Fruit fly (Drosophila melanogaster) whole organism, wandering third instar larva: Measurements from ENCODE around the gene TwdlZ.

Source experiments
- CG32264 ChIP-seq: fragments of 200-800 bp; sonication (Bioruptor generic); optimal IDR thresholded peaks from 2 replicates; lab custom pipeline; 2016; ENCODE audit warnings: missing biosample characterization, missing genetic modification characterization
- CG9705 ChIP-seq: fragments of 200-800 bp; sonication (Bioruptor generic); optimal IDR thresholded peaks from 2 replicates; lab custom pipeline; 2018; ENCODE audit warnings: missing biosample characterization, mild to moderate bottlenecking, missing genetic modification characterization
- CrebA ChIP-seq: fragments of 200-800 bp; sonication (Bioruptor generic); optimal IDR thresholded peaks from 2 replicates; lab custom pipeline; 2016; ENCODE audit warnings: missing biosample characterization, mild to moderate bottlenecking, missing genetic modification characterization, borderline replicate concordance
- Dfd ChIP-seq: fragments of >200 bp; optimal IDR thresholded peaks from 2 replicates; lab custom pipeline; 2017; ENCODE audit warnings: missing biosample characterization, missing genetic modification characterization
- Dif ChIP-seq: fragments of 200-275, 200-300 bp; sonication (Bioruptor generic); optimal IDR thresholded peaks from 2 replicates; lab custom pipeline; 2018; ENCODE audit warnings: missing biosample characterization, missing genetic modification characterization; ENCODE audit not compliant: partially characterized antibody
- Hnf4 ChIP-seq: fragments of 200-800 bp; sonication (Bioruptor generic); optimal IDR thresholded peaks from 2 replicates; lab custom pipeline; 2016; ENCODE audit warnings: missing biosample characterization, mild to moderate bottlenecking, missing genetic modification characterization
- Hr78 ChIP-seq: fragments of >200 bp; optimal IDR thresholded peaks from 2 replicates; lab custom pipeline; 2017; ENCODE audit warnings: missing biosample characterization, missing genetic modification characterization
- Hr83 ChIP-seq: fragments of 200-300 bp; sonication (Bioruptor generic); optimal IDR thresholded peaks from 2 replicates; lab custom pipeline; 2016; ENCODE audit warnings: missing biosample characterization, mild to moderate bottlenecking, missing genetic modification characterization, moderate library complexity; ENCODE audit not compliant: poor library complexity, severe bottlenecking
- Jra ChIP-seq: sonication (Bioruptor generic); optimal IDR thresholded peaks from 2 replicates; lab custom pipeline; 2016; ENCODE audit warnings: missing biosample characterization, missing genetic modification characterization
- Mio ChIP-seq: sonication (Bioruptor generic); optimal IDR thresholded peaks from 2 replicates; lab custom pipeline; 2016; ENCODE audit warnings: missing biosample characterization, missing genetic modification characterization
- Myc ChIP-seq: fragments of >200 bp; optimal IDR thresholded peaks from 2 replicates; lab custom pipeline; 2017
- N ChIP-seq: fragments of >200 bp; optimal IDR thresholded peaks from 2 replicates; lab custom pipeline; 2018; ENCODE audit warnings: missing biosample characterization, missing external identifiers, missing genetic modification characterization
- OdsH ChIP-seq: fragments of 200-800 bp; sonication (Bioruptor generic); optimal IDR thresholded peaks from 2 replicates; lab custom pipeline; 2016; ENCODE audit warnings: missing biosample characterization, mild to moderate bottlenecking, missing genetic modification characterization
- Rel ChIP-seq, 2 experiments: fragments of 200-800 bp; sonication (Bioruptor generic) in 1 of 2; optimal IDR thresholded peaks; 2 replicates in 1 of 2; 3 replicates in 1 of 2; lab custom pipeline; 2016 to 2019; ENCODE audit warnings: mild to moderate bottlenecking in 2 of 2, missing biosample characterization in 2 of 2, missing genetic modification characterization in 2 of 2, moderate library complexity in 1 of 2
- Sp1 ChIP-seq: fragments of 200-800 bp; sonication (Bioruptor generic); optimal IDR thresholded peaks from 3 replicates; lab custom pipeline; 2019; ENCODE audit warnings: missing biosample characterization, mild to moderate bottlenecking, missing genetic modification characterization, moderate library complexity
- Vsx2 ChIP-seq: fragments of 200-300, 225-300 bp; sonication (Bioruptor generic); optimal IDR thresholded peaks from 2 replicates; lab custom pipeline; 2018; ENCODE audit warnings: missing biosample characterization, missing genetic modification characterization; ENCODE audit not compliant: partially characterized antibody
- br ChIP-seq: fragments of 200-800 bp; sonication (Bioruptor generic); optimal IDR thresholded peaks from 2 replicates; lab custom pipeline; 2016; ENCODE audit warnings: missing biosample characterization, missing genetic modification characterization
- brk ChIP-seq: fragments of 200-800 bp; sonication (Bioruptor generic); optimal IDR thresholded peaks from 2 replicates; lab custom pipeline; 2016; ENCODE audit warnings: missing biosample characterization, mild to moderate bottlenecking, missing genetic modification characterization
- dl ChIP-seq, 2 experiments: fragments of 175-275, 200-275 bp in 1 of 2; fragments of 200-275 bp in 1 of 2; sonication (Bioruptor generic); optimal IDR thresholded peaks; lab custom pipeline; 2018; ENCODE audit warnings: mild to moderate bottlenecking in 2 of 2, missing biosample characterization in 2 of 2, missing genetic modification characterization in 2 of 2, moderate library complexity in 2 of 2; ENCODE audit not compliant: partially characterized antibody in 2 of 2, insufficient read depth in 1 of 2
- dmrt93B ChIP-seq: fragments of 200-800 bp; sonication (Bioruptor generic); optimal IDR thresholded peaks from 2 replicates; lab custom pipeline; 2018; ENCODE audit warnings: missing biosample characterization, mild to moderate bottlenecking, missing genetic modification characterization
- dsf ChIP-seq: sonication (Bioruptor generic); optimal IDR thresholded peaks from 2 replicates; lab custom pipeline; 2016; ENCODE audit warnings: missing biosample characterization, missing genetic modification characterization, borderline replicate concordance
- ey ChIP-seq: fragments of 200-800 bp; sonication (Bioruptor generic); optimal IDR thresholded peaks from 2 replicates; lab custom pipeline; 2016; ENCODE audit warnings: missing biosample characterization, missing genetic modification characterization
- foxo ChIP-seq, 2 experiments: fragments of 200-800 bp; sonication (Bioruptor generic); optimal IDR thresholded peaks; 2 replicates in 1 of 2; 3 replicates in 1 of 2; lab custom pipeline; 2016 to 2017; ENCODE audit warnings: missing biosample characterization in 2 of 2, missing genetic modification characterization in 2 of 2
- h ChIP-seq: fragments of 200-800 bp; sonication (Bioruptor generic); optimal IDR thresholded peaks from 3 replicates; lab custom pipeline; 2016; ENCODE audit warnings: missing biosample characterization, mild to moderate bottlenecking, missing genetic modification characterization
- jim ChIP-seq: fragments of 175-275, 200-325 bp; sonication (Bioruptor generic); optimal IDR thresholded peaks from 2 replicates; lab custom pipeline; 2016; ENCODE audit warnings: missing biosample characterization, mild to moderate bottlenecking, missing genetic modification characterization
- lola ChIP-seq: fragments of >200 bp; optimal IDR thresholded peaks from 2 replicates; lab custom pipeline; 2017; ENCODE audit warnings: missing biosample characterization, missing genetic modification characterization
- pan ChIP-seq: fragments of >200 bp; optimal IDR thresholded peaks from 2 replicates; lab custom pipeline; 2017
- psq ChIP-seq: fragments of 200-800 bp; sonication (Bioruptor generic); optimal IDR thresholded peaks from 3 replicates; lab custom pipeline; 2017; ENCODE audit warnings: missing biosample characterization, mild to moderate bottlenecking, missing genetic modification characterization, moderate library complexity
- rgr ChIP-seq: fragments of 200-800 bp; sonication (Bioruptor generic); optimal IDR thresholded peaks from 3 replicates; lab custom pipeline; 2016; ENCODE audit warnings: missing biosample characterization, mild to moderate bottlenecking, missing genetic modification characterization
- sage ChIP-seq: fragments of 200-800 bp; sonication (Bioruptor generic); optimal IDR thresholded peaks from 2 replicates; lab custom pipeline; 2016; ENCODE audit warnings: missing biosample characterization, mild to moderate bottlenecking, missing genetic modification characterization
- tai ChIP-seq: sonication (Bioruptor generic); optimal IDR thresholded peaks from 2 replicates; lab custom pipeline; 2016; ENCODE audit warnings: missing biosample characterization, missing genetic modification characterization
- usp ChIP-seq: fragments of >200 bp; optimal IDR thresholded peaks from 2 replicates; lab custom pipeline; 2017; ENCODE audit warnings: missing biosample characterization, missing genetic modification characterization
- woc ChIP-seq: sonication (Bioruptor generic); optimal IDR thresholded peaks from 2 replicates; lab custom pipeline; 2016; ENCODE audit warnings: missing biosample characterization, mild to moderate bottlenecking, missing genetic modification characterization

The TwdlZ gene

DNA sequence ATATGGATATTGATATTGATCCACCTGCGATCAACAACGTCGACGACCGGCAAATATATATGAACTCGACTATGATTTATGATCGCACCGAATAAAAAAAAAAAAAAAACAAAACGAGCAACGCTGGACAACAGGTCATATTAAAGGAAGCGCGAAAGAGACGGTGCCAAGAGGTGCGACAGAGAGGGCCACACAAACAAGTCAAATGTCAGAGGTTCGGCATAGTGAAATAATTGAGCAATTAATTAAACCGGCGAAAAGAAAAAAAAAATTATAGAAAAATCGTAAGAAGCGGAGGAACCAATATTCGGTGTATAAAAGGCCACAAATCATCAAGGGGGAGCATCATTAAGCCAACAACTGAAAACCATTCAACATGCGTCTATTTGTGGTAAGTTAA, 4.6 kb downstream of the TwdlZ start, which contains the start of gene Twdlalpha:
Twdlalpha (plus strand) TSS at position 301 of the 400 bp plus-strand sequence.
- no peak for TF ChIP-seq CG32264
- TF ChIP-seq Hr78 = no peak
- no peak for TF ChIP-seq Vsx2
- no peak for TF ChIP-seq h (GFP tag; lab: Kevin White, UChicago)
- TF ChIP-seq tai (GFP tag; lab: Kevin White, UChicago) = no peak
- TF ChIP-seq CG9705 (GFP tag; lab: Kevin White, UChicago) = no peak
- TF ChIP-seq Dif (GFP tag; lab: Kevin White, UChicago) = no peak
- no peak for TF ChIP-seq Myc (lab: Kevin White, UChicago)
- TF ChIP-seq, all 38 proteins: peak for 0

dm6 chrX:16744345-16744744, 6.4 kb downstream of the TwdlZ start:
- TF ChIP-seq lola (GFP tag; lab: Kevin White, UChicago) = no peak
- TF ChIP-seq Mio (GFP tag; lab: Kevin White, UChicago) = no peak
- TF ChIP-seq woc (GFP tag; lab: Kevin White, UChicago) = no peak
- TF ChIP-seq Myc (lab: Kevin White, UChicago) = peak; percentile 20
- peak; percentile 54 for TF ChIP-seq Dif (GFP tag; lab: Kevin White, UChicago)
- peak; percentile 26 for TF ChIP-seq Vsx2

DNA sequence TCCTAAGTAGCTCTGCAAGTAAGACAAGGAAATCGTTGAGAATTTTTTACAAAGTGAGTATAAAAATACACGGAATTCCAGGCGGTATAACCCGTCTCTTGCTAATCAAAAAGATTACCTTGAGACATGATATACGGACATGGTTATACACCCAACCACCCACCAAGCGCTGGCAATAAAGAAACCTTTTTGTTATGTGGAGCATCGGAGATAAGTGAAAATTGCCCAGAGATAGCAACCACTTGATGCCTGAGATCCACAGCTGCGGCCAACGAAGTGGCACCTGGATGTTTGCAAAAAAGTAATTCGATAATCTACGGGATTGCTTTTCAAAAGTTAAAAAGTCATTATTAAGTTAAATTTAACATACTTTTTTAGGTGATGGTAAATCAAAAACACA, 8.0 kb downstream of the TwdlZ start:
- TF ChIP-seq OdsH (GFP tag; lab: Kevin White, UChicago) = no peak
- no peak for TF ChIP-seq Jra (GFP tag; lab: Kevin White, UChicago)
- no peak for TF ChIP-seq br (GFP tag; lab: Kevin White, UChicago)
- TF ChIP-seq ey (GFP tag; lab: Kevin White, UChicago) = no peak
- no peak for TF ChIP-seq Hr83
- no peak for TF ChIP-seq sage (GFP tag; lab: Kevin White, UChicago)
- no peak for TF ChIP-seq Myc (lab: Kevin White, UChicago)
- TF ChIP-seq Vsx2 = no peak
- no peak for TF ChIP-seq dl (GFP tag; optimal IDR thresholded peaks at IDR 0.05; lab: Kevin White, UChicago; ENCODE audit: insufficient read depth in 1 of 2, partially characterized antibody in 2 of 2)
- no peak for TF ChIP-seq CG9705 (GFP tag; lab: Kevin White, UChicago)
- no peak for TF ChIP-seq N (GFP tag; lab: Kevin White, UChicago)
- no peak for TF ChIP-seq rgr (GFP tag; lab: Kevin White, UChicago)
- TF ChIP-seq, all 38 proteins: peak for 0

dm6 chrX:16746824-16747223, 8.8 kb downstream of the TwdlZ start:
- TF ChIP-seq h (GFP tag; lab: Kevin White, UChicago) = no peak
- TF ChIP-seq pan (lab: Kevin White, UChicago) = no peak
- no peak for TF ChIP-seq dsf (GFP tag; lab: Kevin White, UChicago)
- TF ChIP-seq CG9705 (GFP tag; lab: Kevin White, UChicago) = no peak
- TF ChIP-seq Mio (GFP tag; lab: Kevin White, UChicago) = no peak
- TF ChIP-seq foxo (GFP tag; optimal IDR thresholded peaks at IDR 0.05; lab: Kevin White, UChicago) = no peak
- no peak for TF ChIP-seq dmrt93B
- TF ChIP-seq br (GFP tag; lab: Kevin White, UChicago) = no peak
- TF ChIP-seq psq (GFP tag; lab: Kevin White, UChicago) = no peak
- TF ChIP-seq Hnf4 (GFP tag; lab: Kevin White, UChicago) = no peak
- no peak for TF ChIP-seq CG32264
- no peak for TF ChIP-seq usp (GFP tag; lab: Kevin White, UChicago)
- TF ChIP-seq jim (GFP tag; lab: Kevin White, UChicago) = no peak
- no peak for TF ChIP-seq N (GFP tag; lab: Kevin White, UChicago)
- TF ChIP-seq CrebA = no peak
- TF ChIP-seq sage (GFP tag; lab: Kevin White, UChicago) = no peak

DNA sequence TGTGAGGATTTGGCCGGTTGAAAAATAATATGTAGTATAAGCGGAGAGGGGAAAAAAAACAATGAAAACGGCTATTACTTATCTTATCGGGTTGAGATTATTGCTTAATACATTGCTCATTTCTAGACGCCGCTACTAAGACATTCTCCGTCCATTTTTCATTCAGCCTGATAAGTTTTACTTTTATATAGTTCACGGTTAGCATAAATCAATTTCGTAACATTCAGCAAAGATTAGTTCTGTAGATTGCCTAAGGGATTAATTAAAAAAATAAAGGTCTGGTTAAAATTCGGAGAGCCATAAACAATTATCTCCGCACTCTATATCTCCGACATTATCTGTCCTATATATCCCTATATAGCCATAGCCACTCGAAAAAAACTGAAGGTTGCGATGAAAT, 9.5 kb downstream of the TwdlZ start:
- TF ChIP-seq Rel (GFP tag; optimal IDR thresholded peaks at IDR 0.05; lab: Kevin White, UChicago) = no peak
- TF ChIP-seq Rel (tag; optimal IDR thresholded peaks at IDR 0.05; lab: Kevin White, UChicago) = no peak
- no peak for TF ChIP-seq Dfd (GFP tag; lab: Kevin White, UChicago)
- TF ChIP-seq Hnf4 (GFP tag; lab: Kevin White, UChicago) = no peak
- no peak for TF ChIP-seq lola (GFP tag; lab: Kevin White, UChicago)
- no peak for TF ChIP-seq Jra (GFP tag; lab: Kevin White, UChicago)
- no peak for TF ChIP-seq brk (GFP tag; lab: Kevin White, UChicago)
- no peak for TF ChIP-seq Sp1
- TF ChIP-seq dmrt93B = no peak
- no peak for TF ChIP-seq dsf (GFP tag; lab: Kevin White, UChicago)
- no peak for TF ChIP-seq ey (GFP tag; lab: Kevin White, UChicago)
- no peak for TF ChIP-seq pan (lab: Kevin White, UChicago)
